Worm (Caenorhabditis elegans): ENCODE data around the gene bgnt-1.2.
"Not testable (repeated sequence)": the region's sequence is repeated elsewhere in the genome, so short reads cannot be mapped to it uniquely, and the experiment has no call there.

The bgnt-1.2 gene

DNA sequence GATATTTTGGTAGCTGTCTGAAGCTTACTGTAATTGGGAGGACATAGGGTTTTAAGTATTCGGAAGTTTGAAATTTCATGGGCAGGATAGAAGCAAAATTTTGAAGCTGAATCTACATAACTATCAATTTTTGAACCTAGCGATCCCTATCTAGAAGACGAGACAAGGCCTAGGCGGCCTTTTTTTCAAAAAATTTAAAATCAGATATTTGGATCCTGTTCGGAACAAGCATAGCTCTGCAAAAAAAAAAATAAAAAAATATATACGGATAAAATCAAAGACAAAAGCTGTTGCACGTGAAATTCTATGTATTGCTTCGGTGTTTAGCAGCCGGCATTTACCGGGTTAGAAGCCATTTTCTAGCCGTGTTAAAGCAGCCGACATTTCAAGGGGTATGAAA is 23.3 kb downstream of the bgnt-1.2 start, which contains the start of gene F36F12.2:
F36F12.2 (minus strand) TSS at position 101 of the 400 bp plus-strand sequence.
- TF ChIP-seq nhr-2 (tag; optimal IDR thresholded peaks at IDR 0.05) (no peak), elt-1 (tag; optimal IDR thresholded peaks at IDR 0.05; ENCODE audit: borderline replicate concordance, insufficient read depth) (no peak), flh-1 (GFP tag; optimal IDR thresholded peaks at IDR 0.05) (no peak), snpc-4 (tag; optimal IDR thresholded peaks at IDR 0.05) (no peak), unc-120 (tag; optimal IDR thresholded peaks at IDR 0.05; ENCODE audit: poor library complexity, severe bottlenecking) (no peak), cnd-1 (tag; optimal IDR thresholded peaks at IDR 0.05) (no peak), M03D4.4 (tag; optimal IDR thresholded peaks at IDR 0.05) (no peak), blmp-1 (tag; optimal IDR thresholded peaks at IDR 0.05) (no peak), ztf-11 (tag; optimal IDR thresholded peaks at IDR 0.05) (no peak), zip-8 (tag; optimal IDR thresholded peaks at IDR 0.05) (no peak)

DNA sequence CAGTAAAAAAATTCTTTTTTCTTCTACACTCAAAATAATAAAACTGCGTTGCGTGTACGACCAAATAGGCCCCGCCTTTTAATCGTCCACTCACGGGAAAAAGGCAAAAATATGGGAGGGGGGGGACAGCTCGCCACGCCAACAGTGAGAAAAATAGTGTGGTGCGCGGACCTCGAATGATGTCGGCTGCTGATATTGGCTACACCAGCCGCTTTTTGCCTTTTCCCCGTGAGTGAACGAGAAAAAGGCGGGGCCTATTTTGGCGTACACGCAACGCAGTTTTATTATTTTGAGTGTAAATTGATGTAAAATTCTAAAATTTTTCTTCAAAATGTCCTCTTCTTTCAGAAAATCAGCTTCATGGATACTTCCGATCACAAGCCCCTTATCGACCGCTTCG is 28.2 kb downstream of the bgnt-1.2 start, which contains the start of gene ztf-28:
ztf-28 (plus strand) TSS at position 349 of the 400 bp plus-strand sequence.
- not testable (repeated sequence) for TF ChIP-seq nhr-2 (tag; optimal IDR thresholded peaks at IDR 0.05); bed-3 (GFP tag; optimal IDR thresholded peaks at IDR 0.05); zip-8 (tag; optimal IDR thresholded peaks at IDR 0.05)

DNA sequence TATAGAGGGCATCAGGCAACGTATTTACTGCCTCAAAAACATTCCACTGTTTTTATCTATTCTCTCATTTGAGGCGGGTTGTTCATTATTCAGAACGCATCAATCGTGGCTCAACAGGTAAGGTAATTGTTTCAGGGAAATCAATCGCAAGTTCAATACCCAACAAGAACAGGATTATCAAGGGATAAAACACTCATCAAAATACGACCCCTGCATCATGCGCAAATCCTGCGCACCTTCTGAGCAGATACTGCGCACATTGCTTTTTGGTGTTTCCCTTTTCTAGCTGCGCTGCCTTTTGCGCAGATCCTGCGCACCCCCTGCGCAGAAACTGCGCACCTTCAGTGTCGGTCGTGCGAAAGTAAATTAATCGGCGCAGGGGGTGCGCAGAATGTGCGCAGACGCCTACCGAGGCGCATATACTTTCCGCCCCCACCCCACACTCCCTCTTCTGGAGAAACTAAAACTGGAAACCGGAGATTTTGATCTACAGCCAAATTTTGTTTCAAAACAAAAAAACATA is 32.7 kb downstream of the bgnt-1.2 start, which contains the start of gene F36F12.3:
F36F12.3 (plus strand) TSS at position 51 of the 523 bp plus-strand sequence.
- not testable (repeated sequence) for TF ChIP-seq hlh-1 (tag; optimal IDR thresholded peaks at IDR 0.05); elt-3 (tag; optimal IDR thresholded peaks at IDR 0.05); sem-2 (GFP tag; optimal IDR thresholded peaks at IDR 0.05)

DNA sequence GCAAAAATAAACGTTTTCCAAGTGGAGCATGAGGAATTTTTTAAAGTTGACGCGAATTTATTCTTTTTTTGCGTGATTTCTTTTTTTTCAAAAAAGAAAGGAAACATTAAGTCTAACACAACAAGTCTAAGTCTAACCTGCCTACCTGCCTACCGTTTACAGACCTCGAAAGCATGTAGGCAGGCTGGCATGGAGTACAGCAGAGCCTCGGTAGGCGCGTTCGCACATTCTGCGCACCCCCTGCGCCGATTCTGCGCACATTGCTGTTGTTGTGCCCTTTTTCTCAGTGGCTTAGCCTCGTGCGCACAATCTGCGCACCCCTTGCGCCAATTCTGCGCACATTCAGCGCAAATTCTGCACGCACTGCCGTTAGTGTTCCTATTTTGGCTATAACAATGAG is 34.6 kb downstream of the bgnt-1.2 start:
- no peak for TF ChIP-seq drap-1 (GFP tag; optimal IDR thresholded peaks at IDR 0.05)
- no peak for TF ChIP-seq blmp-1 (tag; optimal IDR thresholded peaks at IDR 0.05)
- no peak for TF ChIP-seq unc-39 (tag; optimal IDR thresholded peaks at IDR 0.05)
- TF ChIP-seq mep-1 (tag; optimal IDR thresholded peaks at IDR 0.05): no peak
- TF ChIP-seq lsy-2 (tag; optimal IDR thresholded peaks at IDR 0.05): no peak
- TF ChIP-seq unc-120 (tag; optimal IDR thresholded peaks at IDR 0.05; ENCODE audit: poor library complexity, severe bottlenecking): no peak
- no peak for TF ChIP-seq flh-1 (GFP tag; optimal IDR thresholded peaks at IDR 0.05)
- TF ChIP-seq ceh-83 (GFP tag; optimal IDR thresholded peaks at IDR 0.05): no peak
- TF ChIP-seq tbx-8 (GFP tag; optimal IDR thresholded peaks at IDR 0.05): no peak
- TF ChIP-seq nhr-28 (tag; optimal IDR thresholded peaks at IDR 0.05): no peak
- TF ChIP-seq nhr-237 (tag; optimal IDR thresholded peaks at IDR 0.05): no peak
- no peak for TF ChIP-seq nhr-2 (tag; optimal IDR thresholded peaks at IDR 0.05)
- no peak for TF ChIP-seq ces-1 (GFP tag; optimal IDR thresholded peaks at IDR 0.05)

DNA sequence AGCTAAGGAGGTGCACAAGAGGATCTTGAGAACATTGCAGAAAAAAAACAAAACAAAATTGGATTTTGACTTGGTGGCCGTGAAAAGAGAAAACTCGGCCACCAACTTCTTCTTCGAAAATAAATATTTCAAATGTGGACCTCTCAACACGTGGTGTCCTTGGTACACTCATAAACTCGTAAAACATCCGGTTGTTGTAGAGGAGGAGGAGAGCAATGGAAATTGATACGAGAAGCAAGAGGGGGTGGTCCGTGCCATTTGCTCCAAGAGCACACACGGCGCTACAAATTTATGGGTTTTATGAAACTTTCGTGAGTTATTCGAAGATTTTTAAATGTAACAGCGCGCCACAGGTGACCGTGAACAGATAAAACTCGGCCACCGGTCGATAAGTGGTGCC is 36.6 kb downstream of the bgnt-1.2 start:
- no peak for TF ChIP-seq lin-13 (tag; optimal IDR thresholded peaks at IDR 0.05)
- peak; percentile 64 for TF ChIP-seq hlh-1 (tag; optimal IDR thresholded peaks at IDR 0.05)

DNA sequence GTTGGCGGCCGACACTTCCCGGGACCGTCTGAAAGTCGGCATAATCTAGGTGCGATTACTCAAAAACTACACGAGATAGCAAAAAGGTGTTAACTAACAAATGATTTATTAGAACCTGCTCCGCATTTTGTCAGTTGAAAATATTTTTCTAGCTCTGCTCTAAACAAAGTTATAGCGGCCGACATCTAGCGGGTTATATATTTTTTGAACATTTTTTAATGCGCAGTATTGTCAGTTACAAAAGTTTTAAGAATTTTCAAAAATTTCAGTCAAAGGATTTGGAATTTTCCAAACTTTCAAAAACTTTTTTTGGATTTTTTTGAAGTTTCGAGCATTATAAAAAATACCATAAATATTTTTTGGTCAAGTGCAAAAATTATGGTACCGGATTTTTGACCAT is 37.2 kb downstream of the bgnt-1.2 start:
- TF ChIP-seq lin-32 (GFP tag; optimal IDR thresholded peaks at IDR 0.05) (no peak), blmp-1 (tag; optimal IDR thresholded peaks at IDR 0.05) (no peak), nhr-76 (tag; optimal IDR thresholded peaks at IDR 0.05) (no peak), ceh-43 (GFP tag; optimal IDR thresholded peaks at IDR 0.05) (no peak), flh-1 (GFP tag; optimal IDR thresholded peaks at IDR 0.05) (no peak), mab-5 (tag; optimal IDR thresholded peaks at IDR 0.05) (no peak), lin-13 (tag; optimal IDR thresholded peaks at IDR 0.05) (no peak), bed-3 (GFP tag; optimal IDR thresholded peaks at IDR 0.05) (no peak), cnd-1 (tag; optimal IDR thresholded peaks at IDR 0.05) (no peak), ztf-11 (tag; optimal IDR thresholded peaks at IDR 0.05) (no peak), unc-39 (tag; optimal IDR thresholded peaks at IDR 0.05) (no peak), mls-2 (tag; optimal IDR thresholded peaks at IDR 0.05) (no peak), sem-2 (GFP tag; optimal IDR thresholded peaks at IDR 0.05) (no peak), nhr-12 (tag; optimal IDR thresholded peaks at IDR 0.05) (no peak), hlh-1 (tag; optimal IDR thresholded peaks at IDR 0.05) (no peak), unc-120 (tag; optimal IDR thresholded peaks at IDR 0.05; ENCODE audit: poor library complexity, severe bottlenecking) (no peak), pha-4 (tag; optimal IDR thresholded peaks at IDR 0.05) (no peak), nhr-237 (tag; optimal IDR thresholded peaks at IDR 0.05) (no peak)
